Worm (Caenorhabditis elegans): ENCODE data around the gene K07D4.5.

The K07D4.5 gene

ce11 chrII:4000430-4000829, 24.9 kb downstream of the K07D4.5 start:
- TF ChIP-seq flt-1 (GFP tag; IDR thresholded peaks at IDR 0.05) = no peak
- TF ChIP-seq cog-1 (tag; optimal IDR thresholded peaks at IDR 0.05) = no peak
- TF ChIP-seq ztf-23 (GFP tag; IDR thresholded peaks at IDR 0.05) = no peak
- no peak for TF ChIP-seq tab-1 (GFP tag; IDR thresholded peaks at IDR 0.05)
- TF ChIP-seq ref-1 (GFP tag; conservative IDR thresholded peaks at IDR 0.05) = no peak
- TF ChIP-seq med-1 (GFP tag; optimal IDR thresholded peaks at IDR 0.05; ENCODE audit: insufficient read depth) = no peak
- TF ChIP-seq klf-2 (GFP tag; conservative IDR thresholded peaks at IDR 0.05) = no peak
- TF ChIP-seq ztf-29 (GFP tag; IDR thresholded peaks at IDR 0.05) = no peak
- no peak for TF ChIP-seq T22C8.4 (GFP tag; IDR thresholded peaks at IDR 0.05)

ce11 chrII:3999537-3999936, 25.8 kb downstream of the K07D4.5 start:
- no peak for TF ChIP-seq med-1 (GFP tag; optimal IDR thresholded peaks at IDR 0.05; ENCODE audit: insufficient read depth)
- no peak for TF ChIP-seq T22C8.4 (GFP tag; IDR thresholded peaks at IDR 0.05)
- no peak for TF ChIP-seq klf-2 (GFP tag; conservative IDR thresholded peaks at IDR 0.05)
- TF ChIP-seq ref-1 (GFP tag; conservative IDR thresholded peaks at IDR 0.05) = no peak
- TF ChIP-seq ztf-23 (GFP tag; IDR thresholded peaks at IDR 0.05) = peak; percentile 59; the same call in 1 of the 2 replicates
- TF ChIP-seq ztf-29 (GFP tag; IDR thresholded peaks at IDR 0.05) = no peak
- peak; percentile 22 for TF ChIP-seq cog-1 (tag; optimal IDR thresholded peaks at IDR 0.05)
- peak; percentile 54; the same call in 1 of the 2 replicates for TF ChIP-seq flt-1 (GFP tag; IDR thresholded peaks at IDR 0.05)
- TF ChIP-seq tab-1 (GFP tag; IDR thresholded peaks at IDR 0.05) = 0 out of 2 replicates have a peak, but pooled peaks have one; percentile 56

- TF ChIP-seq klf-2 (GFP tag; conservative IDR thresholded peaks at IDR 0.05) (no peak), ref-1 (GFP tag; conservative IDR thresholded peaks at IDR 0.05) (no peak), flt-1 (GFP tag; IDR thresholded peaks at IDR 0.05) (no peak), med-1 (GFP tag; optimal IDR thresholded peaks at IDR 0.05; ENCODE audit: insufficient read depth) (no peak), ztf-29 (GFP tag; IDR thresholded peaks at IDR 0.05) (no peak)
These were observed 29.4 kb downstream of the K07D4.5 start, which contains the start of gene clc-22 for ce11 chrII:3996005-3996404. Gene clc-22, minus strand, starts transcription at chrII:3996075.

- TF ChIP-seq klf-2 (GFP tag; conservative IDR thresholded peaks at IDR 0.05) (no peak), cog-1 (tag; optimal IDR thresholded peaks at IDR 0.05) (no peak), ztf-29 (GFP tag; IDR thresholded peaks at IDR 0.05) (no peak), med-1 (GFP tag; optimal IDR thresholded peaks at IDR 0.05; ENCODE audit: insufficient read depth) (no peak)
These were observed 32.6 kb downstream of the K07D4.5 start, which contains the start of gene Y14H12A.1 for ce11 chrII:3992660-3993245. Gene Y14H12A.1, plus strand, starts transcription at chrII:3993195.

- no peak for TF ChIP-seq cog-1 (tag; optimal IDR thresholded peaks at IDR 0.05)
- TF ChIP-seq ztf-23 (GFP tag; IDR thresholded peaks at IDR 0.05) = no peak
- no peak for TF ChIP-seq ztf-29 (GFP tag; IDR thresholded peaks at IDR 0.05)
- TF ChIP-seq T22C8.4 (GFP tag; IDR thresholded peaks at IDR 0.05) = no peak
- TF ChIP-seq flt-1 (GFP tag; IDR thresholded peaks at IDR 0.05) = no peak
- TF ChIP-seq ref-1 (GFP tag; conservative IDR thresholded peaks at IDR 0.05) = no peak
These were observed 33.3 kb downstream of the K07D4.5 start for ce11 chrII:3992029-3992428.

- TF ChIP-seq ref-1 (GFP tag; conservative IDR thresholded peaks at IDR 0.05) (no peak), tab-1 (GFP tag; IDR thresholded peaks at IDR 0.05) (no peak), klf-2 (GFP tag; conservative IDR thresholded peaks at IDR 0.05) (no peak), ztf-29 (GFP tag; IDR thresholded peaks at IDR 0.05) (no peak), T22C8.4 (GFP tag; IDR thresholded peaks at IDR 0.05) (no peak), flt-1 (GFP tag; IDR thresholded peaks at IDR 0.05) (no peak), med-1 (GFP tag; optimal IDR thresholded peaks at IDR 0.05; ENCODE audit: insufficient read depth) (no peak)
These were observed 34.7 kb downstream of the K07D4.5 start for ce11 chrII:3990706-3991105.

ce11 chrII:3989627-3990367, 35.6 kb downstream of the K07D4.5 start, which contains the start of gene Y14H12A.2:
Gene Y14H12A.2, minus strand, starts transcription at chrII:3989677.
- TF ChIP-seq T22C8.4 (GFP tag; IDR thresholded peaks at IDR 0.05) (no peak), klf-2 (GFP tag; conservative IDR thresholded peaks at IDR 0.05) (no peak), flt-1 (GFP tag; IDR thresholded peaks at IDR 0.05) (no peak), cog-1 (tag; optimal IDR thresholded peaks at IDR 0.05) (no peak), tab-1 (GFP tag; IDR thresholded peaks at IDR 0.05) (no peak), ztf-29 (GFP tag; IDR thresholded peaks at IDR 0.05) (no peak), ztf-23 (GFP tag; IDR thresholded peaks at IDR 0.05) (no peak), med-1 (GFP tag; optimal IDR thresholded peaks at IDR 0.05; ENCODE audit: insufficient read depth) (no peak), ref-1 (GFP tag; conservative IDR thresholded peaks at IDR 0.05) (no peak)

ce11 chrII:3986906-3987305, 38.5 kb downstream of the K07D4.5 start, which contains the start of gene K10G6.5:
Gene K10G6.5, plus strand, starts transcription at chrII:3987250.
- TF ChIP-seq klf-2 (GFP tag; conservative IDR thresholded peaks at IDR 0.05) (no peak), tab-1 (GFP tag; IDR thresholded peaks at IDR 0.05) (no peak)

ce11 chrII:3984242-3984641, 41.1 kb downstream of the K07D4.5 start:
- TF ChIP-seq cog-1 (tag; optimal IDR thresholded peaks at IDR 0.05) = no peak
- no peak for TF ChIP-seq ref-1 (GFP tag; conservative IDR thresholded peaks at IDR 0.05)
- no peak for TF ChIP-seq ztf-23 (GFP tag; IDR thresholded peaks at IDR 0.05)
- TF ChIP-seq flt-1 (GFP tag; IDR thresholded peaks at IDR 0.05) = no peak
- no peak for TF ChIP-seq med-1 (GFP tag; optimal IDR thresholded peaks at IDR 0.05; ENCODE audit: insufficient read depth)
- TF ChIP-seq klf-2 (GFP tag; conservative IDR thresholded peaks at IDR 0.05) = no peak
- TF ChIP-seq ztf-29 (GFP tag; IDR thresholded peaks at IDR 0.05) = no peak
- TF ChIP-seq tab-1 (GFP tag; IDR thresholded peaks at IDR 0.05) = no peak
- TF ChIP-seq T22C8.4 (GFP tag; IDR thresholded peaks at IDR 0.05) = no peak

- no peak for TF ChIP-seq ztf-29 (GFP tag; IDR thresholded peaks at IDR 0.05)
- no peak for TF ChIP-seq flt-1 (GFP tag; IDR thresholded peaks at IDR 0.05)
- no peak for TF ChIP-seq T22C8.4 (GFP tag; IDR thresholded peaks at IDR 0.05)
- no peak for TF ChIP-seq tab-1 (GFP tag; IDR thresholded peaks at IDR 0.05)
- TF ChIP-seq cog-1 (tag; optimal IDR thresholded peaks at IDR 0.05) = no peak
- TF ChIP-seq klf-2 (GFP tag; conservative IDR thresholded peaks at IDR 0.05) = no peak
- TF ChIP-seq med-1 (GFP tag; optimal IDR thresholded peaks at IDR 0.05; ENCODE audit: insufficient read depth) = no peak
These were observed 43.0 kb downstream of the K07D4.5 start, which contains the start of gene lin-31 for ce11 chrII:3982313-3982712. Gene lin-31, plus strand, starts transcription at chrII:3982549.

Measured in whole organism, midembryonic.